Worm (Caenorhabditis elegans) whole organism, late embryonic: ENCODE results near the gene F14D2.11.

Experiments used
- pqm-1 ChIP-seq: sonication (generic microtip); optimal IDR thresholded peaks from 2 replicates; lab custom pipeline; 2016; ENCODE audit warnings: missing genetic modification characterization, missing compliant biosample characterization
- ztf-16 ChIP-seq: sonication (generic microtip); optimal IDR thresholded peaks from 2 replicates; lab custom pipeline; 2017; ENCODE audit warnings: missing genetic modification characterization, missing compliant biosample characterization

- TF ChIP-seq pqm-1 (tag; lab: Kevin White, UChicago) (no peak), ztf-16 (no peak)
These were observed 6.2 kb upstream of the F14D2.11 start, which contains the start of the genes F14D2.14 and bath-29 for ce11 chrII:3347940-3348610.
